Worm (Caenorhabditis elegans): Measurements from ENCODE around the gene F54D10.4.

DNA sequence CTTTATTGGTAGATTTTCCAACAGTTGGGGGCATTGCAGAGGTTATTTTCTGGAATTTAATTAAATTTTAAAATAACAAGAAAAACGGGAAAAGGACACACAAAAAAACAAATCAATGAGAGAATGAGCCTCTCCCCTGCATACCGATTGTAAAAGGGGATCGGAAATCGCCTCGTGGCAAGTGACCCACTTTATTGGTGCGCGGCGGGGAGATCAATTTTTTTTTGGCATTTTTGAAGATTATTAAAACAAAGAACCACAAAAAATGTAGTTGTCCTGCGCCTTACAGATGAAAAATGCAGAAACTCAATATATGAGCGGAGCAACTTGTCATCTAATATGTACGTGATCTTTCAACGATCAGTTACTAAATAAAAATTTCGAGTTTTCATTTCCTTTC lies 14.4 kb upstream of the F54D10.4 start, which contains the start of gene F54D10.7:
- TF ChIP-seq tbx-37 (GFP tag; conservative IDR thresholded peaks at IDR 0.05): no peak
- no peak for TF ChIP-seq flt-1 (GFP tag; IDR thresholded peaks at IDR 0.05)
- TF ChIP-seq sea-1 (GFP tag; conservative IDR thresholded peaks at IDR 0.05): no peak
- TF ChIP-seq scrt-1 (GFP tag; IDR thresholded peaks at IDR 0.05): no peak
- no peak for TF ChIP-seq ama-1 (optimal IDR thresholded peaks at IDR 0.05)
- no peak for TF ChIP-seq hnd-1 (tag; optimal IDR thresholded peaks at IDR 0.05)

All from whole organism, early embryonic.